Fruit fly (Drosophila melanogaster): Measurements from ENCODE around the gene AOX2.

AOX2 gene

DNA sequence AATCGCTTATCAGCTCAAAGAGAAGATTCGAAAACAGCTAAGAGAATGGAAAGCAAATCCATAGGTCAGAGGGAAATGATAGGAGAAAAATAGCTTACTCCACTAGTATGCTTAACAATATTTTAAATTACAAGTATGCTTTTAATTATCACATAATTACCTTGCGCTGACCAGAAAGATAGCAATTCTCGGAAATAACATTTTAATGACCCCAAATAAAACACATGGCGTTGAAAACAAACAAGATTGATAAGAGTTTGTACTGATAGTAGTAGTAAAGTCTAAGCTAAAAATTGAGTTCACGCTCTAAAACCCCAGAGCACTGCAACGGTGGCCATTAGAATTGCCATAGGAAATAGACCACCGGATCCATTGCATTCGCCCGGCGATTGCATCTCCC lies 34.5 kb downstream of the AOX2 start:
- TF ChIP-seq svp (GFP tag), result peak; percentile 67
- no peak for TF ChIP-seq CG8632 (GFP tag; optimal IDR thresholded peaks at IDR 0.05)

- no peak for TF ChIP-seq CG10669 (GFP tag; optimal IDR thresholded peaks at IDR 0.05)
These were observed 47.9 kb downstream of the AOX2 start, which contains the start of gene maca for dm6 chr3R:15494302-15494701. Gene maca (plus strand): TSS chr3R:15494602.

DNA sequence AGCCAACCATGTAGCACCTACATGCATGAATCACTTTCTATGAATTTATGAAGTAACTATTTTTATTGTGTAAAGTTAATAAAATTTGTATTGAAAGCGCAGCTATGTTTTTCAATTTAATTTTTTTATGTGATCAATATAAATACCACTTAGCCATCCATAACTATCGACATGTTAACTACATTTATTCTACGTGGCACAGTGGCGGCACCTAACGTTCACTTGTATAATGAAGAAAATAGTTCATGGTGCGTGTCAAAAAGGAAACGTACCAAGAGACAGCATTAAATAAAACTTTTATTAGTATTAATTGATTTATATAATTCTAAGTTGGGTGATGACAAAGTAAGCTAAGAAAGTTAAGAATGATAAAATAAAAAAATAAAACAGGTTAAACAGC lies 49.0 kb downstream of the AOX2 start:
- TF ChIP-seq Sox14 (GFP tag; optimal IDR thresholded peaks at IDR 0.05) (no peak), svp (GFP tag) (peak; percentile 58)

Measured in whole organism, prepupa.